Worm (Caenorhabditis elegans) whole organism, L2 larva: ENCODE data around the gene tbc-9.

ENCODE experiments used
- C34F6.9 ChIP-seq: fragments of 150-350 bp; optimal IDR thresholded peaks from 2 replicates; lab custom pipeline; 2014; ENCODE audit warnings: missing biosample characterization, missing genetic modification characterization
- Y55F3AM.14 ChIP-seq: fragments of 200-800 bp; sonication (Bioruptor generic); optimal IDR thresholded peaks from 2 replicates; lab custom pipeline; 2018; ENCODE audit warnings: mild to moderate bottlenecking, missing genetic modification characterization, missing compliant biosample characterization
- alr-1 ChIP-seq: fragments of 150-350 bp; optimal IDR thresholded peaks from 2 replicates; lab custom pipeline; 2014; ENCODE audit warnings: missing biosample characterization, missing genetic modification characterization
- aly-2 ChIP-seq: fragments of 150-350 bp; optimal IDR thresholded peaks from 2 replicates; lab custom pipeline; 2014; ENCODE audit warnings: missing biosample characterization, missing genetic modification characterization
- ama-1 ChIP-seq: fragments of 150-350 bp; optimal IDR thresholded peaks from 2 replicates; lab custom pipeline; 2018; ENCODE audit warnings: inconsistent platforms
- blmp-1 ChIP-seq: sonication (generic microtip); optimal IDR thresholded peaks from 2 replicates; lab custom pipeline; 2017; ENCODE audit warnings: missing genetic modification characterization, mild to moderate bottlenecking, missing compliant biosample characterization, antibody characterized with exemption, moderate library complexity; ENCODE audit not compliant: insufficient read depth
- ceh-82 ChIP-seq: fragments of 150-350 bp; optimal IDR thresholded peaks from 2 replicates; lab custom pipeline; 2014; ENCODE audit warnings: missing biosample characterization, missing genetic modification characterization
- crh-2 ChIP-seq: sonication (generic microtip); optimal IDR thresholded peaks from 2 replicates; lab custom pipeline; 2017; ENCODE audit warnings: missing biosample characterization, missing genetic modification characterization
- dmd-4 ChIP-seq: sonication (generic microtip); optimal IDR thresholded peaks from 2 replicates; lab custom pipeline; 2017; ENCODE audit warnings: missing biosample characterization, missing genetic modification characterization
- egl-27 ChIP-seq: sonication (generic microtip); optimal IDR thresholded peaks from 3 replicates; lab custom pipeline; 2017; ENCODE audit warnings: missing biosample characterization, missing genetic modification reagents, missing genetic modification characterization
- fos-1 ChIP-seq: fragments of 150-350 bp; optimal IDR thresholded peaks from 2 replicates; lab custom pipeline; 2014; ENCODE audit warnings: missing biosample characterization, missing genetic modification characterization
- lin-11 ChIP-seq: fragments of 150-350 bp; sonication (generic microtip); optimal IDR thresholded peaks from 2 replicates; lab custom pipeline; 2014; ENCODE audit warnings: missing biosample characterization, missing genetic modification characterization, inconsistent platforms, mixed read lengths
- lin-39 ChIP-seq: fragments of 150-350 bp; optimal IDR thresholded peaks from 2 replicates; lab custom pipeline; 2014; ENCODE audit warnings: missing biosample characterization, missing genetic modification reagents, missing genetic modification characterization
- lsy-2 ChIP-seq, 2 experiments: fragments of 150-350 bp in 1 of 2; sonication (generic microtip) in 1 of 2; optimal IDR thresholded peaks; 2 replicates each; lab custom pipeline; 2014 to 2017; ENCODE audit warnings: missing biosample characterization in 2 of 2, missing genetic modification characterization in 2 of 2
- mab-5 ChIP-seq: fragments of 150-350 bp; optimal IDR thresholded peaks from 2 replicates; lab custom pipeline; 2014; ENCODE audit warnings: missing biosample characterization, missing genetic modification characterization
- mbf-1 ChIP-seq: sonication (generic microtip); optimal IDR thresholded peaks from 2 replicates; lab custom pipeline; 2017; ENCODE audit warnings: missing biosample characterization, missing genetic modification characterization
- mdl-1 ChIP-seq, 2 experiments: fragments of 150-350 bp in 1 of 2; sonication (generic microtip) in 1 of 2; optimal IDR thresholded peaks; 2 replicates each; lab custom pipeline; 2017; ENCODE audit warnings: missing biosample characterization in 2 of 2, missing genetic modification characterization in 2 of 2
- nhr-10 ChIP-seq: sonication (generic microtip); optimal IDR thresholded peaks from 2 replicates; lab custom pipeline; 2017; ENCODE audit warnings: missing biosample characterization, missing genetic modification characterization
- nhr-11 ChIP-seq: fragments of 150-350 bp; optimal IDR thresholded peaks from 2 replicates; lab custom pipeline; 2014; ENCODE audit warnings: missing biosample characterization, missing genetic modification characterization
- nhr-21 ChIP-seq: fragments of 150-350 bp; optimal IDR thresholded peaks from 2 replicates; lab custom pipeline; 2014; ENCODE audit warnings: missing biosample characterization, missing genetic modification characterization
- nhr-23 ChIP-seq: fragments of 150-350 bp; optimal IDR thresholded peaks from 2 replicates; lab custom pipeline; 2014; ENCODE audit warnings: missing biosample characterization, missing genetic modification reagents, missing genetic modification characterization
- nhr-237 ChIP-seq: fragments of 150-350 bp; optimal IDR thresholded peaks from 2 replicates; lab custom pipeline; 2014; ENCODE audit warnings: missing biosample characterization, missing genetic modification characterization
- nhr-25 ChIP-seq: fragments of 150-350 bp; sonication (generic microtip); optimal IDR thresholded peaks from 3 replicates; lab custom pipeline; 2014; ENCODE audit warnings: missing biosample characterization, missing genetic modification characterization
- nhr-6 ChIP-seq: fragments of 150-350 bp; optimal IDR thresholded peaks from 2 replicates; lab custom pipeline; 2014; ENCODE audit warnings: missing biosample characterization, missing genetic modification characterization
- sem-4 ChIP-seq: fragments of 150-350 bp; optimal IDR thresholded peaks from 2 replicates; lab custom pipeline; 2014; ENCODE audit warnings: missing biosample characterization, missing genetic modification reagents, missing genetic modification characterization
- skn-1 ChIP-seq: sonication (generic microtip); optimal IDR thresholded peaks from 2 replicates; lab custom pipeline; 2017; ENCODE audit warnings: missing biosample characterization, missing genetic modification characterization
- sma-3 ChIP-seq: sonication (generic microtip); optimal IDR thresholded peaks from 2 replicates; lab custom pipeline; 2016; ENCODE audit warnings: missing genetic modification reagents, missing genetic modification characterization, missing compliant biosample characterization
- sma-9 ChIP-seq, 2 experiments: fragments of 150-350 bp in 1 of 2; sonication (generic microtip) in 1 of 2; optimal IDR thresholded peaks; 2 replicates each; lab custom pipeline; 2014 to 2016; ENCODE audit warnings: missing genetic modification characterization in 2 of 2, mild to moderate bottlenecking in 1 of 2, missing biosample characterization in 1 of 2, missing compliant biosample characterization in 1 of 2, missing genetic modification reagents in 1 of 2, moderate library complexity in 1 of 2
- snpc-4 ChIP-seq: fragments of 150-350 bp; optimal IDR thresholded peaks from 2 replicates; lab custom pipeline; 2014; ENCODE audit warnings: missing biosample characterization, missing genetic modification characterization
- unc-39 ChIP-seq: fragments of 150-350 bp; optimal IDR thresholded peaks from 2 replicates; lab custom pipeline; 2014; ENCODE audit warnings: missing biosample characterization, missing genetic modification characterization
- unc-55 ChIP-seq: fragments of 150-350 bp; sonication (generic microtip); optimal IDR thresholded peaks from 3 replicates; lab custom pipeline; 2014; ENCODE audit warnings: missing biosample characterization, missing genetic modification reagents, missing genetic modification characterization
- unc-62 ChIP-seq: fragments of 150-350 bp; optimal IDR thresholded peaks from 2 replicates; lab custom pipeline; 2014; ENCODE audit warnings: missing biosample characterization, missing genetic modification reagents, missing genetic modification characterization
- zag-1 ChIP-seq: fragments of 150-350 bp; optimal IDR thresholded peaks from 2 replicates; lab custom pipeline; 2014; ENCODE audit warnings: missing biosample characterization, missing genetic modification characterization
- ztf-1 ChIP-seq: fragments of 200-800 bp; sonication (Bioruptor generic); conservative IDR thresholded peaks from 2 replicates; pipeline ENCODE4 v1.3.6; 2022; ENCODE audit warnings: missing genetic modification characterization, missing compliant biosample characterization
- ztf-11 ChIP-seq: sonication (generic microtip); optimal IDR thresholded peaks from 2 replicates; lab custom pipeline; 2017; ENCODE audit warnings: missing biosample characterization, missing genetic modification characterization
- ztf-4 ChIP-seq: fragments of 150-350 bp; optimal IDR thresholded peaks from 2 replicates; lab custom pipeline; 2014; ENCODE audit warnings: missing biosample characterization, missing genetic modification characterization

tbc-9 gene

ce11 chrIV:13472011-13472410, 30.6 kb downstream of the tbc-9 start, which contains the start of the genes ttbk-8.1 and Y38H8A.4:
TSS of gene ttbk-8.1 (plus strand) at chrIV:13472311.
TSS of gene Y38H8A.4 (minus strand) at chrIV:13472376.
- TF ChIP-seq fos-1 (tag; lab: Kevin White, UChicago) (no peak), nhr-23 (tag; lab: Kevin White, UChicago) (no peak), mbf-1 (tag; lab: Kevin White, UChicago) (no peak), lin-11 (tag; lab: Kevin White, UChicago) (no peak), alr-1 (no peak), nhr-25 (tag; lab: Kevin White, UChicago) (no peak), mab-5 (tag; lab: Kevin White, UChicago) (no peak), C34F6.9 (tag; lab: Kevin White, UChicago) (no peak), sma-9 (GFP tag; optimal IDR thresholded peaks at IDR 0.05; lab: Kevin White, UChicago) (no peak), sma-9 (tag; optimal IDR thresholded peaks at IDR 0.05; lab: Kevin White, UChicago) (no peak), Y55F3AM.14 (GFP tag; lab: Kevin White, UChicago) (no peak), zag-1 (tag; lab: Kevin White, UChicago) (no peak), nhr-11 (tag; lab: Kevin White, UChicago) (no peak), crh-2 (tag; lab: Kevin White, UChicago) (no peak), snpc-4 (tag; lab: Kevin White, UChicago) (no peak), lsy-2 (tag; optimal IDR thresholded peaks at IDR 0.05; lab: Kevin White, UChicago) (no peak), mdl-1 (tag; optimal IDR thresholded peaks at IDR 0.05; lab: Kevin White, UChicago) (no peak), nhr-10 (tag; lab: Kevin White, UChicago) (no peak), sem-4 (tag; lab: Kevin White, UChicago) (no peak), sma-3 (GFP tag; lab: Kevin White, UChicago) (no peak), nhr-21 (no peak)
- TF ChIP-seq, all 48 proteins: peak for 0

ce11 chrIV:13465797-13466196, 36.9 kb downstream of the tbc-9 start, which contains the start of gene fezf-1:
TSS of gene fezf-1 (plus strand) at chrIV:13466097.
- TF ChIP-seq nhr-237 (tag; lab: Kevin White, UChicago) (no peak), ztf-1 (GFP tag; lab: Robert Waterston, UW) (no peak), lin-39 (tag; lab: Kevin White, UChicago) (no peak), unc-39 (no peak), nhr-6 (no peak), dmd-4 (no peak), ztf-11 (no peak), sma-3 (GFP tag; lab: Kevin White, UChicago) (no peak)
- TF ChIP-seq, all 48 proteins: peak for 0

ce11 chrIV:13460876-13461275, 41.8 kb downstream of the tbc-9 start, which contains the start of gene Y38H8A.12:
TSS of gene Y38H8A.12 (minus strand) at chrIV:13460976.
- no peak for TF ChIP-seq nhr-6
- no peak for TF ChIP-seq sma-9 (GFP tag; optimal IDR thresholded peaks at IDR 0.05; lab: Kevin White, UChicago)
- TF ChIP-seq sma-9 (tag; optimal IDR thresholded peaks at IDR 0.05; lab: Kevin White, UChicago): no peak
- TF ChIP-seq aly-2 (tag; lab: Kevin White, UChicago): no peak
- TF ChIP-seq mab-5 (tag; lab: Kevin White, UChicago): no peak
- no peak for TF ChIP-seq ceh-82
- no peak for TF ChIP-seq nhr-11 (tag; lab: Kevin White, UChicago)

- TF ChIP-seq ztf-4 (tag; lab: Kevin White, UChicago) (no peak), ama-1 (lab: Kevin White, UChicago) (no peak), ztf-1 (GFP tag; lab: Robert Waterston, UW) (no peak), unc-55 (GFP tag; lab: Kevin White, UChicago) (no peak), skn-1 (tag; lab: Kevin White, UChicago) (no peak), fos-1 (tag; lab: Kevin White, UChicago) (no peak), unc-62 (GFP tag; lab: Kevin White, UChicago) (no peak), lsy-2 (tag; optimal IDR thresholded peaks at IDR 0.05; lab: Kevin White, UChicago) (no peak), nhr-10 (tag; lab: Kevin White, UChicago) (no peak), nhr-11 (tag; lab: Kevin White, UChicago) (no peak), egl-27 (tag; lab: Kevin White, UChicago) (no peak), nhr-21 (no peak), snpc-4 (tag; lab: Kevin White, UChicago) (no peak), sma-9 (GFP tag; optimal IDR thresholded peaks at IDR 0.05; lab: Kevin White, UChicago) (no peak), sma-9 (tag; optimal IDR thresholded peaks at IDR 0.05; lab: Kevin White, UChicago) (no peak), blmp-1 (tag; lab: Kevin White, UChicago) (no peak), nhr-237 (tag; lab: Kevin White, UChicago) (no peak), mbf-1 (tag; lab: Kevin White, UChicago) (no peak)
- TF ChIP-seq, all 48 proteins: peak for 0
Measured at ce11 chrIV:13458237-13458636, 44.4 kb downstream of the tbc-9 start.
